Fruit fly (Drosophila melanogaster) whole organism, wandering third instar larva: Measurements from ENCODE around the gene brat.

ENCODE experiments used
- N ChIP-seq: fragments of >200 bp; optimal IDR thresholded peaks from 2 replicates; lab custom pipeline; 2018; ENCODE audit warnings: missing biosample characterization, missing external identifiers, missing genetic modification characterization
- OdsH ChIP-seq: fragments of 200-800 bp; sonication (Bioruptor generic); optimal IDR thresholded peaks from 2 replicates; lab custom pipeline; 2016; ENCODE audit warnings: missing biosample characterization, mild to moderate bottlenecking, missing genetic modification characterization
- Sp1 ChIP-seq: fragments of 200-800 bp; sonication (Bioruptor generic); optimal IDR thresholded peaks from 3 replicates; lab custom pipeline; 2019; ENCODE audit warnings: missing biosample characterization, mild to moderate bottlenecking, missing genetic modification characterization, moderate library complexity
- dl ChIP-seq, 2 experiments: fragments of 175-275, 200-275 bp in 1 of 2; fragments of 200-275 bp in 1 of 2; sonication (Bioruptor generic); optimal IDR thresholded peaks; lab custom pipeline; 2018; ENCODE audit warnings: mild to moderate bottlenecking in 2 of 2, missing biosample characterization in 2 of 2, missing genetic modification characterization in 2 of 2, moderate library complexity in 2 of 2; ENCODE audit not compliant: partially characterized antibody in 2 of 2, insufficient read depth in 1 of 2
- h ChIP-seq: fragments of 200-800 bp; sonication (Bioruptor generic); optimal IDR thresholded peaks from 3 replicates; lab custom pipeline; 2016; ENCODE audit warnings: missing biosample characterization, mild to moderate bottlenecking, missing genetic modification characterization
- psq ChIP-seq: fragments of 200-800 bp; sonication (Bioruptor generic); optimal IDR thresholded peaks from 3 replicates; lab custom pipeline; 2017; ENCODE audit warnings: missing biosample characterization, mild to moderate bottlenecking, missing genetic modification characterization, moderate library complexity
- usp ChIP-seq: fragments of >200 bp; optimal IDR thresholded peaks from 2 replicates; lab custom pipeline; 2017; ENCODE audit warnings: missing biosample characterization, missing genetic modification characterization
- woc ChIP-seq: sonication (Bioruptor generic); optimal IDR thresholded peaks from 2 replicates; lab custom pipeline; 2016; ENCODE audit warnings: missing biosample characterization, mild to moderate bottlenecking, missing genetic modification characterization

- TF ChIP-seq Sp1 (GFP tag; lab: Kevin White, UChicago) (no peak), OdsH (no peak), usp (GFP tag; lab: Kevin White, UChicago) (no peak), h (no peak), psq (no peak), N (GFP tag; lab: Kevin White, UChicago) (no peak), dl (GFP tag; optimal IDR thresholded peaks at IDR 0.05; lab: Kevin White, UChicago; ENCODE audit: insufficient read depth in 1 of 2, partially characterized antibody in 2 of 2) (no peak), woc (no peak)
These were observed 88.7 kb downstream of the brat start for dm6 chr2L:19222311-19222710.
